Fruit fly (Drosophila melanogaster) whole organism: ENCODE measurements around the gene AANATL3.

Source experiments
- CG8478 ChIP-seq: fragments of >200 bp; optimal IDR thresholded peaks from 2 replicates; lab custom pipeline; 2018; ENCODE audit warnings: inconsistent platforms
- Dll ChIP-seq: fragments of >200 bp; optimal IDR thresholded peaks from 2 replicates; lab custom pipeline; 2017
- EcR ChIP-seq, 2 experiments: fragments of >200 bp; optimal IDR thresholded peaks; 2 replicates each; lab custom pipeline; 2017; ENCODE audit warnings: missing biosample characterization in 2 of 2, missing genetic modification characterization in 2 of 2, missing genetic modification reagents in 2 of 2
- pan ChIP-seq: fragments of >200 bp; optimal IDR thresholded peaks from 2 replicates; lab custom pipeline; 2017
- psq ChIP-seq: fragments of >200 bp; optimal IDR thresholded peaks from 2 replicates; lab custom pipeline; 2017
- usp ChIP-seq: fragments of >200 bp; optimal IDR thresholded peaks from 2 replicates; lab custom pipeline; 2017; ENCODE audit warnings: missing biosample characterization, missing genetic modification characterization, mixed read lengths

AANATL3 gene

DNA sequence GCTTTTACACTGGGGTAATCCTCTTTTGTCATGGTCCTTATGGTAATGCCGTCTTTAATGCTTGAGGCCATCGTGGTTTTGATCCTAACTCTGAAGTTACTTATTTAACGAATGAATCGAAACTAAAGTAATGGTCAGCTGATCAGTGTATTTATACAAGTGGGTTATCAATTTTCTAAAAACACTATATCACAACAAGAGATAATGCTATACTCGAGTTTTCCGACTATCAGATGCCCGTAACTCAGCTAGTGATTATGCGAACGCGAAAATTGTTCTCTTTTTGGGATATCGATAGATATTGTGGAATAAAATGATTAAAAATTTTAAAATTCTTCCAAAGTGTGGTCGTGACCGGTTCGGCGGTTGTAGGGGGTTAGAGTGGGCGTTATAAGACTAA lies at the start of gene AANATL3:
AANATL3 (minus strand) TSS at position 101 of the 400 bp plus-strand sequence.
- TF ChIP-seq EcR (GFP tag; optimal IDR thresholded peaks at IDR 0.05; lab: Kevin White, UChicago) (no peak), CG8478 (no peak), usp (GFP tag; lab: Kevin White, UChicago) (no peak), pan (no peak), psq (lab: Kevin White, UChicago) (no peak), Dll (no peak)

DNA sequence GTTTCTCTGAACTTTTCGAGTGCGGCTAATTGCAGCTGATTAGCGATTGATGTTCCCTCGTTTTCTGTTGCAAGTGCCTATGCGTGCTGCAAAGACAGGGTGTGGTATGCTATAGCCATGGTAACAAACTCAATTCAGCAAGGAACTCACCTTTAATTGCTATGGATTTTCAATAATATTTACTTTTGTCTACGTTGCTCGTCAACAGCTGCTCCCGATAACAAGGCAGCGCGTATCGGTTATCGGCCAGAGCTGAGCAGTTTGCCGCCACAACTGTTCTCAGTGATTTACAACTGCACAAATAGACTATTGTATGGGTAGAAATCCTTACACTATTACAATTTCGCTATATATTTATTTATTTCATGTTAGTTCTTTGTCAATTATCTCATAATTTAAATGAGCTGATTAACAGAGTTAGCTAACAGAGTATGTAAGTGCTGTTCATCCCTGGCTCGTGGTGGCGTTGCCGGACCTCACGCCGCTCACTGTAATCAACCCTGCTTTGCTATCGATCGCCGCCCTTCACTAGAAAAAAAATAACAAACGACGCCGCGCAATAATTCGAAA lies 49.7 kb upstream of the AANATL3 start, which contains the start of the genes pr and neb:
pr (minus strand) TSS at position 225 of the 570 bp plus-strand sequence.
neb (plus strand) TSS at position 524 of the 570 bp plus-strand sequence.
- TF ChIP-seq EcR (GFP tag; optimal IDR thresholded peaks at IDR 0.05; lab: Kevin White, UChicago) (no peak), psq (lab: Kevin White, UChicago) (no peak), usp (GFP tag; lab: Kevin White, UChicago) (no peak), CG8478 (no peak), pan (no peak), Dll (no peak)

DNA sequence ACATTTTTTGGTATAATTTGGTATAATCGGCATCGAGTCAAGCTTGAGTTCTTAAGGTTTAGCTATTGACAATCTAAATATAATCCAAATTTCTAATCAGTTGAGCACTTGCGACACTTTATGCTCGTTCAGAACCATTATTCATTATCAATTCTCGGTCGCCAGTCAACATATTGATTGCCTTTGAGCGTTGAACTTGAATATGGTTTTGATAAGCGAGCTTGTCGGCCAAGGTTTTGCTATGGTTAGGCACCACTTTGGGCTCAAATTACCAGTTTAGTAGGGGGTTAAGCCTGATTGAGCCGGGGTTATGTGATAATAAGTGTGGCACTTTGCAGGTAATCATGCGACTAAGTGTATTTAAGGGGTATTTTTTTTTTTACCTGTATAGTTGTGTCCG lies 48.8 kb upstream of the AANATL3 start:
- TF ChIP-seq EcR (GFP tag; optimal IDR thresholded peaks at IDR 0.05; lab: Kevin White, UChicago) (no peak), psq (lab: Kevin White, UChicago) (no peak), usp (GFP tag; lab: Kevin White, UChicago) (no peak), pan (no peak), CG8478 (no peak), Dll (no peak)

DNA sequence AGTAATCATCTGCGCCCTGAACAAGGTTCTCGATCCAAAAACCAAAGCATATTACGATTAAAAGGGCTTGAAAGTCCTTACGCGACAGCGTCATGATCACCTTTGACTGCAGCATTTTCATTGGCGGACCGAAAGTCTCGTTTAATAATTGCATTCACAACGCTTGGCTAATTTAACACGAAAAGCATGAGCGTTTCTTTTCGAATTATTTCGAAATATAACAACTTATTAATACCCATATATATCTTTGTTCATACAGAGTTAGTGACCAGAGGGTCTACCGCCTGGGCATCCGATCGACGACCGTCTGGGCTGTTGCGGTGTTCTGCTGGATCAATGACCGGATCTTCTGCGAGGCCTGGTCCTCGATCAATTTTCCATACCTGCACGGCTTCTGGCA lies 46.5 kb upstream of the AANATL3 start, which contains the start of gene CG10730:
CG10730 (minus strand) TSS at position 101 of the 400 bp plus-strand sequence.
- TF ChIP-seq usp (GFP tag; lab: Kevin White, UChicago) (no peak), Dll (no peak), pan (no peak), CG8478 (no peak), EcR (GFP tag; optimal IDR thresholded peaks at IDR 0.05; lab: Kevin White, UChicago) (no peak), psq (lab: Kevin White, UChicago) (no peak)

DNA sequence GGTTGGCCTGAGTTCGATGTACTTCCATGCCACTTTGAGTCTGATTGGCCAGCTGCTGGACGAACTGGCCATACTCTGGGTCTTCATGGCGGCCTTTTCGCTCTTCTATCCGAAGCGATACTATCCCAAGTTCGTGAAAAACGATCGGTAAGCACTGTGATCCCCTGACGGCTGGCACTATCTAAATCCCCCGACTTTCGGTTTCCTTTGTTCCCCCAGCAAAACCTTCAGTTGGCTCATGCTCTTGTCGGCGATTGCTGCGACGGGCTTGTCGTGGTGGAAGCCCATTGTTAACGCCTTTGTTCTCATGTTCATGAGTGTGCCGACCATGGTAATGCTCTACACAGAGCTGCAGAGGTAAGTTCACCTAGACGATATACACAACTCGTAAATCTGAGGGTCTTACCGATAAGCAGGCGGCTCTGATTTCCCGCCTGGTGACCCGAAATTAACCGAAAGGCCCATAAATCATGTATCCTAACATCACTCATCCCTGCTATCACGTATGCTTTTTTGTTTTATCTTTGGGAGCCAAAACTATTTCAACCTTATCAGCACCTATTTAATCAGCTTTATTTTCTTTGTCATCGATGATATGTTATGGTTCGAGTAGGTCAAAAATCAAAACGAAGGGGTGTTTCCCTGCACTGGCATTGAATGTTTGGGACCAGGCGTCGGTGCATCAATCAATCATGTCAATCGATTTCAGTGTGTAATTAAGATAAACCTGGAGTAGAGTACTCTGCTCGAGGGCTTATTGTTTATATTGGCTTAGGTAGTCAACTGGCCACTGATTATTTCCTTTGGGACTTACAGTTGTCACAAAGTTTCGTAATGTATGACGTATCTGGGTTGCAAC lies 43.8 kb upstream of the AANATL3 start:
- no peak for TF ChIP-seq EcR (GFP tag; optimal IDR thresholded peaks at IDR 0.05; lab: Kevin White, UChicago)
- no peak for TF ChIP-seq psq (lab: Kevin White, UChicago)
- no peak for TF ChIP-seq CG8478
- no peak for TF ChIP-seq Dll
- no peak for TF ChIP-seq usp (GFP tag; lab: Kevin White, UChicago)

DNA sequence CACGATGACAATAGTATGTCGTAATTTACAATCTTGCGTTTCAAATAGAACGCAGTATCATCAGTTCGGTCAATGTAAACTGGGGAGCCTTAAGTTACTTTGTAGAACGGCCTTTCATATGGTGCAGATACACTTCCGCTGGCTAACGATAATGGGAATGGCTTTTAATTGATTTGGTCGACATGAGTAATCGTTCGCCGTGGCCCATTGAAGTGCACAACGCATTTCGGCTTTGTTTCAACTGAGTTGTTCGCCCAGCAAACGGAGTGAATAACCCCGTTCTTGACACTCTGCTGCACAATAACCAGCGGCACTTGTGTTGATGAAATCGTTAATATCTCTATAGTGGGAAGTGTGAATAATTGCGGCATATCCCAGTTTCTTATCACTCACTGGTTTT lies 42.3 kb upstream of the AANATL3 start:
- TF ChIP-seq usp (GFP tag; lab: Kevin White, UChicago): no peak
- no peak for TF ChIP-seq pan
- TF ChIP-seq CG8478: no peak
- TF ChIP-seq psq (lab: Kevin White, UChicago): no peak
- TF ChIP-seq EcR (GFP tag; optimal IDR thresholded peaks at IDR 0.05; lab: Kevin White, UChicago): no peak
- TF ChIP-seq Dll: no peak

DNA sequence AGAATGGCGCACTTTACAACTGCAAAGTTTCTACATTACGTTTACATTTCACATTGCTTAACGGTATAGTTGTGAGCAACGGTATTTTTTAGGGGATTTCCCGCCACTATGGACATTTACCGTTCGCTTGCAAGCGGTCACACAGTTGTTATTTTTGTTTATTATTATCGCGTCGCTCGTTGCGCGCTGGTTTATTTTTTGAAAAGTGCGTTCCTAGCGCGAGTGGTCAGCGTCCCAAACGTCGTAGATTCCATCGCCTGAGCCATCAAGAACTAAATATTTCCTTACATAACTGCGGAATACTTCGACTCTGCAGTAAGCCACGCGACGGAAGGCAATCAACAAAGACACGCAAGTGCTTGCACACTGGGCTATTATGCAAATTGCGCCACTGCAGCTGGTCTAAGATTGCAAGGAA lies 40.6 kb upstream of the AANATL3 start, which contains the start of gene bwa:
bwa (plus strand) TSS at position 159 of the 418 bp plus-strand sequence.
- no peak for TF ChIP-seq EcR (GFP tag; optimal IDR thresholded peaks at IDR 0.05; lab: Kevin White, UChicago)
- TF ChIP-seq CG8478: no peak
- no peak for TF ChIP-seq pan
- no peak for TF ChIP-seq Dll
- no peak for TF ChIP-seq usp (GFP tag; lab: Kevin White, UChicago)
- TF ChIP-seq psq (lab: Kevin White, UChicago): no peak

DNA sequence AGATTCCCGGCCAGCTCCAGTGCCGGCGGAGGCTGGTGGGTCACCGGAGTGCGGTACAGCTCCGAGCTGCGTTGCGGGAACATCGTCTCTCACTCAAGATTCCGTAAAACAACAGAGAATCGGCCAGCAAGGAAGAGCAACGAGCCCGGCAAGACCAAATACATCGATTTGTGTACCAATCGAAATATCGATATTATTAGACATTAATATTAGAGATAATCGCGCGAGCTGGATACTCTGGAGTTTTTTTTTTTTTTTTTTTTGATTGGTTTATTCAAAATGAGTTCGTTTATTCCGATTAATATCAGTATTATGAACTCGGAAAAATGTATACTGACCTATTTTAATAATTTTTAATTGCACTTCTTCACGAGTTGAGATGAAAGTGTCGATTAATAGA lies 39.9 kb upstream of the AANATL3 start, which contains the start of gene vls:
vls (minus strand) TSS at position 164 of the 400 bp plus-strand sequence.
- TF ChIP-seq usp (GFP tag; lab: Kevin White, UChicago) (no peak), psq (lab: Kevin White, UChicago) (no peak), CG8478 (no peak), pan (no peak), Dll (no peak), EcR (GFP tag; optimal IDR thresholded peaks at IDR 0.05; lab: Kevin White, UChicago) (no peak)

DNA sequence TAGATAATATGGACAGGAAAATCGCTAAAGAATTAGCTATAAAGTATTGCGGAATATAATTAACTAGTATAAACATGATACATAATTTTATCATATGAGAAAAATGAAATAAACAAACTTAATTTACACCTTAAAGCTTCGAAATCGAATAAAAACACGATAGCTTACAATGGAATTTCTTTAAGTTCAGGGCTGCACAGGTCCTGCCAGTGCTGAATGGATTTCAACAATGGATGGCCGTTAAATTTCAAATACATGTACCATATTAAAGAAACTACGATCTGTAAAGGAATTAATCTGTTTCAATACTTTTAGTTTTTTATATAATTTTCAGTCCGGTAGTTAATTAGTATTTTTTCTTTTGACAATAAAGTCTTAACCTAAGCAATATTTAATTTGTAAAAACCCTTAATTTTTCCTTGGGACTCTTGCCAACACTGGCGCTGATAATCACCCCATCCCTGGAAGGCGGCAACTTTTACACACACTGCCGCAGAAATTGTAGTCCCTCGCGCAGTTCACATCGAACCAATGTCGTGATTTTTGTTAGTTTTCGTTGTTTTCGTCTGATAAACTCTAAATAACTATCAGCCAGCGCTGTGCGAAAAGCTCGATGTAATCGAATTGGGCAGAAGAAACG lies 35.5 kb upstream of the AANATL3 start, which contains the start of the genes barr and lok:
barr (minus strand) TSS at position 353 of the 640 bp plus-strand sequence.
lok (plus strand) TSS at position 405 of the 640 bp plus-strand sequence.
- TF ChIP-seq usp (GFP tag; lab: Kevin White, UChicago): no peak
- no peak for TF ChIP-seq EcR (GFP tag; optimal IDR thresholded peaks at IDR 0.05; lab: Kevin White, UChicago)
- TF ChIP-seq Dll: no peak
- no peak for TF ChIP-seq psq (lab: Kevin White, UChicago)
- TF ChIP-seq pan: no peak
- no peak for TF ChIP-seq CG8478

DNA sequence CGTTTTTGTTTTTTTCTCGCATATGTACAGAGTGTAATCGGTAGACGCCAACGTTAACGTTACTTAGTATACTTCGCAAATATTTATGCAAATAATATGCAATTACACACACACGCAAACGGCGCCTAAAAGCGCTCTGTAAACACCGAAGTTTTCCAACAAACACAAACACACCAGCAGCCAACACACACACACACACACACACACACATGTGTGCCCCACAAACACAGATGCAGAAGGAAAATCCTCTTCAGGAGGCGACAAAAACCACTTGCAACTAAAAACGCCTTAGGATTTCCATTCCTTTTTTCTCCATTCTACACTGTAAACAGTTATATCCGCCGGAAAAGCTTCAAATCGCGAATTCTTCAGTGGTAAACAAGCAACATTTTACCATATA lies 31.8 kb upstream of the AANATL3 start:
- TF ChIP-seq pan (no peak), CG8478 (no peak), psq (lab: Kevin White, UChicago) (no peak), usp (GFP tag; lab: Kevin White, UChicago) (no peak), Dll (no peak), EcR (GFP tag; optimal IDR thresholded peaks at IDR 0.05; lab: Kevin White, UChicago) (no peak)

DNA sequence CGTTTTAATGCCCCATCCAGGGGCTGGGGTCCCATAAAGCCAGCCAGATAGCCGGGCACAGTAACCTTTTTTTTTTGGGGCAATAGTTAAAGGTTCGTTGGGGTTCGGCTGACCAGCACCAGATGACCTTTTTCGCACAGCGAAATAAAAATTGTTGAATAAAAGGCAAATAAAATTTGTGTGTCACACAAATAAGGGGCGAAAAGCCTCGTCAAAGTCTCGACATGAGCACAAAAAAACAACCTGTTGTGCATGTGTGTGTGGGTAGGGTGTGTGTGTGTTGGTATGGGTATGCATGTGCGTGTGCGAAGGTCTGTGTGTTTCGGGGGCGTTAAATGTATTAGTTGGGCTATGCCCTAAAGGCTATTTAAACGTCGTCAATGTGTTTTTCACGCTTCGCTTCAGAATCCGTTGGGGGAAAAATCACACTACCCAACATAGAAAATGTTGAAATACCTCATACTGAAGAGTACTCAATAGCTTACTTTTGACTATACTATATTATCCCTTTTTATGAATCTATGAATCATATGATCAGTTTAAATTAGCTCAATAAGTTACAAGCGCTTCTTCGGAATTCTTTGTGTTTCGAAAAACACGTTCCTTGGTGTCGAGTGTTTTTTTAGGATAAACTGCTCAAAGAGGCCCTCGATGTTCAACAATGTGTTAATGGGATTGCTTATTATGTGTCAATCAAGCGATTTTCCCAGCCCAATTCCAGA lies 25.7 kb upstream of the AANATL3 start:
- TF ChIP-seq Dll: no peak
- TF ChIP-seq pan: no peak
- no peak for TF ChIP-seq psq (lab: Kevin White, UChicago)
- no peak for TF ChIP-seq usp (GFP tag; lab: Kevin White, UChicago)
- no peak for TF ChIP-seq EcR (GFP tag; optimal IDR thresholded peaks at IDR 0.05; lab: Kevin White, UChicago)
- no peak for TF ChIP-seq CG8478
